Worm (Caenorhabditis elegans) whole organism, L2 larva: ENCODE measurements around the gene rpn-6.1.
A peak's percentile ranks its signal among the peaks of the same experiment; 100 is the strongest.

Experiments
- C34F6.9 ChIP-seq: fragments of 150-350 bp; optimal IDR thresholded peaks from 2 replicates; lab custom pipeline; 2014; ENCODE audit warnings: missing biosample characterization, missing genetic modification characterization
- F13H6.1 ChIP-seq: sonication (generic microtip); optimal IDR thresholded peaks from 2 replicates; lab custom pipeline; 2016; ENCODE audit warnings: missing genetic modification characterization, missing compliant biosample characterization
- R02D3.7 ChIP-seq: fragments of 150-350 bp; optimal IDR thresholded peaks from 2 replicates; lab custom pipeline; 2014; ENCODE audit warnings: missing biosample characterization, missing genetic modification characterization
- ceh-16 ChIP-seq: fragments of 150-350 bp; optimal IDR thresholded peaks from 2 replicates; lab custom pipeline; 2014; ENCODE audit warnings: missing biosample characterization, missing genetic modification characterization
- ceh-82 ChIP-seq: fragments of 150-350 bp; optimal IDR thresholded peaks from 2 replicates; lab custom pipeline; 2014; ENCODE audit warnings: missing biosample characterization, missing genetic modification characterization
- crh-2 ChIP-seq: sonication (generic microtip); optimal IDR thresholded peaks from 2 replicates; lab custom pipeline; 2017; ENCODE audit warnings: missing biosample characterization, missing genetic modification characterization
- egl-27 ChIP-seq: sonication (generic microtip); optimal IDR thresholded peaks from 3 replicates; lab custom pipeline; 2017; ENCODE audit warnings: missing biosample characterization, missing genetic modification reagents, missing genetic modification characterization
- elt-1 ChIP-seq: fragments of 150-350 bp; optimal IDR thresholded peaks from 2 replicates; lab custom pipeline; 2014; ENCODE audit warnings: missing biosample characterization, missing genetic modification characterization
- elt-3 ChIP-seq: sonication (generic microtip); optimal IDR thresholded peaks from 2 replicates; lab custom pipeline; 2017; ENCODE audit warnings: missing biosample characterization, missing genetic modification characterization
- fos-1 ChIP-seq: fragments of 150-350 bp; optimal IDR thresholded peaks from 2 replicates; lab custom pipeline; 2014; ENCODE audit warnings: missing biosample characterization, missing genetic modification characterization
- gmeb-1 ChIP-seq: fragments of 150-350 bp; optimal IDR thresholded peaks from 2 replicates; lab custom pipeline; 2014; ENCODE audit warnings: missing biosample characterization, missing genetic modification characterization
- lin-13 ChIP-seq: fragments of 150-350 bp; optimal IDR thresholded peaks from 2 replicates; lab custom pipeline; 2014; ENCODE audit warnings: missing biosample characterization, missing genetic modification reagents, missing genetic modification characterization
- lin-39 ChIP-seq: fragments of 150-350 bp; optimal IDR thresholded peaks from 2 replicates; lab custom pipeline; 2014; ENCODE audit warnings: missing biosample characterization, missing genetic modification reagents, missing genetic modification characterization
- lsy-2 ChIP-seq, 2 experiments: fragments of 150-350 bp in 1 of 2; sonication (generic microtip) in 1 of 2; optimal IDR thresholded peaks; 2 replicates each; lab custom pipeline; 2014 to 2017; ENCODE audit warnings: missing biosample characterization in 2 of 2, missing genetic modification characterization in 2 of 2
- mab-5 ChIP-seq: fragments of 150-350 bp; optimal IDR thresholded peaks from 2 replicates; lab custom pipeline; 2014; ENCODE audit warnings: missing biosample characterization, missing genetic modification characterization
- mbf-1 ChIP-seq: sonication (generic microtip); optimal IDR thresholded peaks from 2 replicates; lab custom pipeline; 2017; ENCODE audit warnings: missing biosample characterization, missing genetic modification characterization
- mdl-1 ChIP-seq, 2 experiments: fragments of 150-350 bp in 1 of 2; sonication (generic microtip) in 1 of 2; optimal IDR thresholded peaks; 2 replicates each; lab custom pipeline; 2017; ENCODE audit warnings: missing biosample characterization in 2 of 2, missing genetic modification characterization in 2 of 2
- nhr-129 ChIP-seq: fragments of 150-350 bp; optimal IDR thresholded peaks from 2 replicates; lab custom pipeline; 2014; ENCODE audit warnings: missing biosample characterization, missing genetic modification characterization
- nhr-21 ChIP-seq: fragments of 150-350 bp; optimal IDR thresholded peaks from 2 replicates; lab custom pipeline; 2014; ENCODE audit warnings: missing biosample characterization, missing genetic modification characterization
- nhr-6 ChIP-seq: fragments of 150-350 bp; optimal IDR thresholded peaks from 2 replicates; lab custom pipeline; 2014; ENCODE audit warnings: missing biosample characterization, missing genetic modification characterization
- sem-4 ChIP-seq: fragments of 150-350 bp; optimal IDR thresholded peaks from 2 replicates; lab custom pipeline; 2014; ENCODE audit warnings: missing biosample characterization, missing genetic modification reagents, missing genetic modification characterization
- skn-1 ChIP-seq: sonication (generic microtip); optimal IDR thresholded peaks from 2 replicates; lab custom pipeline; 2017; ENCODE audit warnings: missing biosample characterization, missing genetic modification characterization
- sma-3 ChIP-seq: sonication (generic microtip); optimal IDR thresholded peaks from 2 replicates; lab custom pipeline; 2016; ENCODE audit warnings: missing genetic modification reagents, missing genetic modification characterization, missing compliant biosample characterization
- sma-9 ChIP-seq, 2 experiments: fragments of 150-350 bp in 1 of 2; sonication (generic microtip) in 1 of 2; optimal IDR thresholded peaks; 2 replicates each; lab custom pipeline; 2014 to 2016; ENCODE audit warnings: missing genetic modification characterization in 2 of 2, mild to moderate bottlenecking in 1 of 2, missing biosample characterization in 1 of 2, missing compliant biosample characterization in 1 of 2, missing genetic modification reagents in 1 of 2, moderate library complexity in 1 of 2
- snpc-4 ChIP-seq: fragments of 150-350 bp; optimal IDR thresholded peaks from 2 replicates; lab custom pipeline; 2014; ENCODE audit warnings: missing biosample characterization, missing genetic modification characterization
- unc-55 ChIP-seq: fragments of 150-350 bp; sonication (generic microtip); optimal IDR thresholded peaks from 3 replicates; lab custom pipeline; 2014; ENCODE audit warnings: missing biosample characterization, missing genetic modification reagents, missing genetic modification characterization
- unc-62 ChIP-seq: fragments of 150-350 bp; optimal IDR thresholded peaks from 2 replicates; lab custom pipeline; 2014; ENCODE audit warnings: missing biosample characterization, missing genetic modification reagents, missing genetic modification characterization
- zag-1 ChIP-seq: fragments of 150-350 bp; optimal IDR thresholded peaks from 2 replicates; lab custom pipeline; 2014; ENCODE audit warnings: missing biosample characterization, missing genetic modification characterization
- ztf-1 ChIP-seq: fragments of 200-800 bp; sonication (Bioruptor generic); conservative IDR thresholded peaks from 2 replicates; pipeline ENCODE4 v1.3.6; 2022; ENCODE audit warnings: missing genetic modification characterization, missing compliant biosample characterization
- ztf-11 ChIP-seq: sonication (generic microtip); optimal IDR thresholded peaks from 2 replicates; lab custom pipeline; 2017; ENCODE audit warnings: missing biosample characterization, missing genetic modification characterization
- ztf-4 ChIP-seq: fragments of 150-350 bp; optimal IDR thresholded peaks from 2 replicates; lab custom pipeline; 2014; ENCODE audit warnings: missing biosample characterization, missing genetic modification characterization

Gene rpn-6.1

ce11 chrIII:6992496-6992895 is 30.7 kb upstream of the rpn-6.1 start:
- TF ChIP-seq mdl-1 (tag; optimal IDR thresholded peaks at IDR 0.05; lab: Kevin White, UChicago) (no peak), C34F6.9 (no peak), F13H6.1 (peak; percentile 42), unc-55 (no peak), fos-1 (tag; lab: Kevin White, UChicago) (peak; percentile 52), ceh-82 (tag; lab: Kevin White, UChicago) (no peak), ztf-4 (tag; lab: Kevin White, UChicago) (no peak), ztf-1 (GFP tag; lab: Robert Waterston, UW) (no peak), nhr-21 (tag; lab: Kevin White, UChicago) (no peak)

ce11 chrIII:6991465-6991864 is 29.7 kb upstream of the rpn-6.1 start:
- peak; percentile 90 for TF ChIP-seq fos-1 (tag; lab: Kevin White, UChicago)
- peak; percentile 37 for TF ChIP-seq gmeb-1 (tag; lab: Kevin White, UChicago)
- TF ChIP-seq unc-55, result no peak

- TF ChIP-seq zag-1 (tag; lab: Kevin White, UChicago), result no peak
- no peak for TF ChIP-seq R02D3.7 (tag; lab: Kevin White, UChicago)
- no peak for TF ChIP-seq mdl-1 (tag; optimal IDR thresholded peaks at IDR 0.05; lab: Kevin White, UChicago)
- no peak for TF ChIP-seq ztf-1 (GFP tag; lab: Robert Waterston, UW)
- no peak for TF ChIP-seq crh-2
- no peak for TF ChIP-seq mab-5 (tag; lab: Kevin White, UChicago)
- no peak for TF ChIP-seq gmeb-1 (tag; lab: Kevin White, UChicago)
- TF ChIP-seq nhr-6 (tag; lab: Kevin White, UChicago), result no peak
- TF ChIP-seq nhr-21 (tag; lab: Kevin White, UChicago), result no peak
- no peak for TF ChIP-seq skn-1
- TF ChIP-seq sma-3 (GFP tag; lab: Kevin White, UChicago), result no peak
Measured at ce11 chrIII:6989900-6990299, 28.1 kb upstream of the rpn-6.1 start, which contains the start of gene prk-1. TSS of gene prk-1 (plus strand) at chrIII:6990168.

- TF ChIP-seq fos-1 (tag; lab: Kevin White, UChicago) (peak; percentile 63), crh-2 (no peak), elt-3 (tag; lab: Kevin White, UChicago) (no peak), ceh-16 (no peak)
Measured at ce11 chrIII:6989201-6989600, 27.4 kb upstream of the rpn-6.1 start.

- TF ChIP-seq ztf-11 (tag; lab: Kevin White, UChicago) (no peak), mab-5 (tag; lab: Kevin White, UChicago) (peak; percentile 55), F13H6.1 (peak; percentile 87), lsy-2 (tag; optimal IDR thresholded peaks at IDR 0.05; lab: Kevin White, UChicago) (peak in 1 of 2 experiments; percentile 78), nhr-129 (tag; lab: Kevin White, UChicago) (peak; percentile 82), lin-13 (GFP tag; lab: Kevin White, UChicago) (peak; percentile 4), lin-39 (tag; lab: Kevin White, UChicago) (peak; percentile 12), sma-9 (GFP tag; optimal IDR thresholded peaks at IDR 0.05; lab: Kevin White, UChicago) (peak; percentile 74), sma-9 (tag; optimal IDR thresholded peaks at IDR 0.05; lab: Kevin White, UChicago) (no peak), ztf-4 (tag; lab: Kevin White, UChicago) (peak; percentile 76), unc-62 (GFP tag; lab: Kevin White, UChicago) (peak; percentile 62), C34F6.9 (peak; percentile 70), ztf-1 (GFP tag; lab: Robert Waterston, UW) (no peak), sem-4 (peak; percentile 40), nhr-6 (tag; lab: Kevin White, UChicago) (peak; percentile 60), mbf-1 (no peak), snpc-4 (tag; lab: Kevin White, UChicago) (no peak), elt-1 (tag; lab: Kevin White, UChicago) (no peak), egl-27 (tag; lab: Kevin White, UChicago) (peak; percentile 13)
Measured at ce11 chrIII:6988060-6988459, 26.3 kb upstream of the rpn-6.1 start.

- TF ChIP-seq lsy-2 (tag; optimal IDR thresholded peaks at IDR 0.05; lab: Kevin White, UChicago), result peak; percentile 22 to 79
Measured at ce11 chrIII:6981989-6982553, 20.3 kb upstream of the rpn-6.1 start, which contains the start of gene F31E3.6. TSS of gene F31E3.6 (plus strand) at chrIII:6982081.
